Worm (Caenorhabditis elegans) whole organism, L2 larva: ENCODE data around the gene T25B9.4.

Source experiments
- C34F6.9 ChIP-seq: fragments of 150-350 bp; optimal IDR thresholded peaks from 2 replicates; lab custom pipeline; 2014; ENCODE audit warnings: missing biosample characterization, missing genetic modification characterization
- Y55F3AM.14 ChIP-seq: fragments of 200-800 bp; sonication (Bioruptor generic); optimal IDR thresholded peaks from 2 replicates; lab custom pipeline; 2018; ENCODE audit warnings: mild to moderate bottlenecking, missing genetic modification characterization, missing compliant biosample characterization
- ZK546.5 ChIP-seq: sonication (generic microtip); optimal IDR thresholded peaks from 2 replicates; lab custom pipeline; 2017; ENCODE audit warnings: missing biosample characterization, missing genetic modification characterization
- aly-2 ChIP-seq: fragments of 150-350 bp; optimal IDR thresholded peaks from 2 replicates; lab custom pipeline; 2014; ENCODE audit warnings: missing biosample characterization, missing genetic modification characterization
- ama-1 ChIP-seq: fragments of 150-350 bp; optimal IDR thresholded peaks from 2 replicates; lab custom pipeline; 2018; ENCODE audit warnings: inconsistent platforms
- ceh-82 ChIP-seq: fragments of 150-350 bp; optimal IDR thresholded peaks from 2 replicates; lab custom pipeline; 2014; ENCODE audit warnings: missing biosample characterization, missing genetic modification characterization
- dmd-4 ChIP-seq: sonication (generic microtip); optimal IDR thresholded peaks from 2 replicates; lab custom pipeline; 2017; ENCODE audit warnings: missing biosample characterization, missing genetic modification characterization
- fos-1 ChIP-seq: fragments of 150-350 bp; optimal IDR thresholded peaks from 2 replicates; lab custom pipeline; 2014; ENCODE audit warnings: missing biosample characterization, missing genetic modification characterization
- gmeb-1 ChIP-seq: fragments of 150-350 bp; optimal IDR thresholded peaks from 2 replicates; lab custom pipeline; 2014; ENCODE audit warnings: missing biosample characterization, missing genetic modification characterization
- lin-11 ChIP-seq: fragments of 150-350 bp; sonication (generic microtip); optimal IDR thresholded peaks from 2 replicates; lab custom pipeline; 2014; ENCODE audit warnings: missing biosample characterization, missing genetic modification characterization, inconsistent platforms, mixed read lengths
- lin-13 ChIP-seq: fragments of 150-350 bp; optimal IDR thresholded peaks from 2 replicates; lab custom pipeline; 2014; ENCODE audit warnings: missing biosample characterization, missing genetic modification reagents, missing genetic modification characterization
- lin-39 ChIP-seq: fragments of 150-350 bp; optimal IDR thresholded peaks from 2 replicates; lab custom pipeline; 2014; ENCODE audit warnings: missing biosample characterization, missing genetic modification reagents, missing genetic modification characterization
- lsy-2 ChIP-seq, 2 experiments: fragments of 150-350 bp in 1 of 2; sonication (generic microtip) in 1 of 2; optimal IDR thresholded peaks; 2 replicates each; lab custom pipeline; 2014 to 2017; ENCODE audit warnings: missing biosample characterization in 2 of 2, missing genetic modification characterization in 2 of 2
- mbf-1 ChIP-seq: sonication (generic microtip); optimal IDR thresholded peaks from 2 replicates; lab custom pipeline; 2017; ENCODE audit warnings: missing biosample characterization, missing genetic modification characterization
- nhr-21 ChIP-seq: fragments of 150-350 bp; optimal IDR thresholded peaks from 2 replicates; lab custom pipeline; 2014; ENCODE audit warnings: missing biosample characterization, missing genetic modification characterization
- nhr-6 ChIP-seq: fragments of 150-350 bp; optimal IDR thresholded peaks from 2 replicates; lab custom pipeline; 2014; ENCODE audit warnings: missing biosample characterization, missing genetic modification characterization
- nhr-77 ChIP-seq: fragments of 150-350 bp; optimal IDR thresholded peaks from 2 replicates; lab custom pipeline; 2014; ENCODE audit warnings: missing biosample characterization, missing genetic modification characterization
- peb-1 ChIP-seq: fragments of 150-350 bp; optimal IDR thresholded peaks from 2 replicates; lab custom pipeline; 2014; ENCODE audit warnings: missing biosample characterization, missing genetic modification characterization
- skn-1 ChIP-seq: sonication (generic microtip); optimal IDR thresholded peaks from 2 replicates; lab custom pipeline; 2017; ENCODE audit warnings: missing biosample characterization, missing genetic modification characterization
- unc-55 ChIP-seq: fragments of 150-350 bp; sonication (generic microtip); optimal IDR thresholded peaks from 3 replicates; lab custom pipeline; 2014; ENCODE audit warnings: missing biosample characterization, missing genetic modification reagents, missing genetic modification characterization
- ztf-1 ChIP-seq: fragments of 200-800 bp; sonication (Bioruptor generic); conservative IDR thresholded peaks from 2 replicates; pipeline ENCODE4 v1.3.6; 2022; ENCODE audit warnings: missing genetic modification characterization, missing compliant biosample characterization
- ztf-11 ChIP-seq: sonication (generic microtip); optimal IDR thresholded peaks from 2 replicates; lab custom pipeline; 2017; ENCODE audit warnings: missing biosample characterization, missing genetic modification characterization

The T25B9.4 gene

ce11 chrIV:10714594-10714993 lies 42.9 kb downstream of the T25B9.4 start (continued):
- no peak for TF ChIP-seq ztf-11 (tag; lab: Kevin White, UChicago)
- TF ChIP-seq ceh-82 (tag; lab: Kevin White, UChicago) = no peak
- no peak for TF ChIP-seq nhr-21 (tag; lab: Kevin White, UChicago)
- peak; percentile 43 for TF ChIP-seq fos-1
- TF ChIP-seq lin-13 (GFP tag; lab: Kevin White, UChicago) = no peak
- TF ChIP-seq aly-2 (tag; lab: Kevin White, UChicago) = no peak
- TF ChIP-seq nhr-77 = no peak
- no peak for TF ChIP-seq Y55F3AM.14 (GFP tag; lab: Kevin White, UChicago)
- TF ChIP-seq ztf-1 (GFP tag; lab: Robert Waterston, UW) = no peak
- no peak for TF ChIP-seq skn-1 (tag; lab: Kevin White, UChicago)
- TF ChIP-seq ama-1 (lab: Kevin White, UChicago) = no peak
- no peak for TF ChIP-seq peb-1
- no peak for TF ChIP-seq mbf-1 (tag; lab: Kevin White, UChicago)

DNA sequence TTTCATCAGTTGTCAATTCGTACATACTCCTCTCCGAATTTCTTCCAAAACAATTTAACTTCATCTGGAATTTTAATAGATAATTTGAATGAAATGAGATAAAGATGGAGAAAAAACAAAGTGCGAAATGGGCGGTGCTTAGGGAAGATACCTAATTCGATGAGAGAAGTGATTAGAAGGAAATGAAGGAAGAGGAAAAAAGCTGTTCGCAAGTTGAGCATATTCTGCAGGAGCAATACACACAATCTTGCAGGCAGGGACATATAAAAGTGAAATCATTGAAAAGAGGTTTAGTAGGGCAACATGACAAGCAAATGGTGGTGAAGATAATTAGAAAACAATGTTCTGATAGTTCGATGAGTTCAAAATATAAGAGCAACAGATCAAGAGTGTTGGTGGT lies 45.8 kb downstream of the T25B9.4 start, which contains the start of gene glb-21:
TSS of gene glb-21 (minus strand) at position 66 of the 400 bp plus-strand sequence.
- TF ChIP-seq lin-11 (tag; lab: Kevin White, UChicago) = no peak
- no peak for TF ChIP-seq unc-55 (GFP tag; lab: Kevin White, UChicago)
- TF ChIP-seq lsy-2 (tag; optimal IDR thresholded peaks at IDR 0.05; lab: Kevin White, UChicago) = no peak
- TF ChIP-seq dmd-4 = no peak
- no peak for TF ChIP-seq gmeb-1 (tag; lab: Kevin White, UChicago)
- TF ChIP-seq lin-39 (tag; lab: Kevin White, UChicago) = no peak

- TF ChIP-seq ztf-1 (GFP tag; lab: Robert Waterston, UW) (no peak), C34F6.9 (no peak), lsy-2 (tag; optimal IDR thresholded peaks at IDR 0.05; lab: Kevin White, UChicago) (no peak), nhr-6 (tag; lab: Kevin White, UChicago) (no peak), ZK546.5 (tag; lab: Kevin White, UChicago) (no peak)
- TF ChIP-seq, all 48 proteins: peak for 0
Observed at ce11 chrIV:10706090-10706489, 51.4 kb downstream of the T25B9.4 start, which contains the start of gene R102.6. Gene R102.6 (minus strand): TSS chrIV:10706190.
